Worm (Caenorhabditis elegans) whole organism, mixed stage, embryonic: ENCODE results near the gene F54F2.7.

Source experiments
- M03D4.4 ChIP-seq: sonication (generic microtip); optimal IDR thresholded peaks from 2 replicates; lab custom pipeline; 2017; ENCODE audit warnings: mild to moderate bottlenecking, missing genetic modification characterization, missing compliant biosample characterization
- bed-3 ChIP-seq: fragments of 200-800 bp; sonication (Bioruptor generic); optimal IDR thresholded peaks from 3 replicates; lab custom pipeline; 2018; ENCODE audit warnings: mild to moderate bottlenecking, missing genetic modification characterization, moderate library complexity, missing compliant biosample characterization
- blmp-1 ChIP-seq: fragments of 150-350 bp; optimal IDR thresholded peaks from 2 replicates; lab custom pipeline; 2014; ENCODE audit warnings: missing biosample characterization, missing genetic modification characterization
- ceh-39 ChIP-seq: fragments of 150-350 bp; optimal IDR thresholded peaks from 2 replicates; lab custom pipeline; 2014; ENCODE audit warnings: missing biosample characterization, missing genetic modification characterization
- ceh-43 ChIP-seq: fragments of 200-800 bp; sonication (Bioruptor generic); optimal IDR thresholded peaks from 2 replicates; lab custom pipeline; 2018; ENCODE audit warnings: mild to moderate bottlenecking, missing genetic modification characterization, moderate library complexity, missing compliant biosample characterization
- ceh-83 ChIP-seq: fragments of 200-800 bp; sonication (Bioruptor generic); optimal IDR thresholded peaks from 2 replicates; lab custom pipeline; 2018; ENCODE audit warnings: mild to moderate bottlenecking, missing genetic modification characterization, missing compliant biosample characterization
- ces-1 ChIP-seq: fragments of 150-350 bp; optimal IDR thresholded peaks from 2 replicates; lab custom pipeline; 2014; ENCODE audit warnings: missing biosample characterization, missing genetic modification reagents, missing genetic modification characterization
- cnd-1 ChIP-seq: fragments of 200-800 bp; sonication (Bioruptor generic); optimal IDR thresholded peaks from 2 replicates; lab custom pipeline; 2018; ENCODE audit warnings: mild to moderate bottlenecking, missing genetic modification characterization, missing compliant biosample characterization
- drap-1 ChIP-seq: fragments of 200-800 bp; sonication (Bioruptor generic); optimal IDR thresholded peaks from 3 replicates; lab custom pipeline; 2018; ENCODE audit warnings: mild to moderate bottlenecking, missing genetic modification characterization, missing compliant biosample characterization
- elt-1 ChIP-seq: sonication (generic microtip); optimal IDR thresholded peaks from 2 replicates; lab custom pipeline; 2017; ENCODE audit warnings: missing genetic modification characterization, mild to moderate bottlenecking, missing compliant biosample characterization, antibody characterized with exemption, moderate library complexity, borderline replicate concordance; ENCODE audit not compliant: insufficient read depth
- elt-3 ChIP-seq: fragments of 150-350 bp; optimal IDR thresholded peaks from 2 replicates; lab custom pipeline; 2014; ENCODE audit warnings: missing biosample characterization, missing genetic modification characterization
- flh-1 ChIP-seq: fragments of 200-800 bp; sonication (Bioruptor generic); optimal IDR thresholded peaks from 2 replicates; lab custom pipeline; 2018; ENCODE audit warnings: mild to moderate bottlenecking, missing genetic modification characterization, moderate library complexity, missing compliant biosample characterization
- ham-2 ChIP-seq: fragments of 200-800 bp; sonication (Bioruptor generic); optimal IDR thresholded peaks from 2 replicates; lab custom pipeline; 2018; ENCODE audit warnings: mild to moderate bottlenecking, missing genetic modification characterization, missing compliant biosample characterization
- hlh-1 ChIP-seq: fragments of 150-350 bp; optimal IDR thresholded peaks from 2 replicates; lab custom pipeline; 2014; ENCODE audit warnings: missing biosample characterization, missing genetic modification reagents, missing genetic modification characterization
- lin-13 ChIP-seq: fragments of 150-350 bp; optimal IDR thresholded peaks from 2 replicates; lab custom pipeline; 2014; ENCODE audit warnings: missing biosample characterization, missing genetic modification characterization
- lin-32 ChIP-seq: fragments of 200-800 bp; sonication (Bioruptor generic); optimal IDR thresholded peaks from 2 replicates; lab custom pipeline; 2018; ENCODE audit warnings: mild to moderate bottlenecking, missing genetic modification characterization, missing compliant biosample characterization
- lsy-2 ChIP-seq: fragments of 150-350 bp; optimal IDR thresholded peaks from 2 replicates; lab custom pipeline; 2014; ENCODE audit warnings: missing biosample characterization, missing genetic modification characterization
- mab-5 ChIP-seq: fragments of 150-350 bp; optimal IDR thresholded peaks from 2 replicates; lab custom pipeline; 2014; ENCODE audit warnings: missing biosample characterization, missing genetic modification characterization
- mep-1 ChIP-seq: fragments of 150-350 bp; optimal IDR thresholded peaks from 2 replicates; lab custom pipeline; 2017; ENCODE audit warnings: missing biosample characterization, missing genetic modification reagents, missing genetic modification characterization, inconsistent platforms
- mls-2 ChIP-seq: sonication (generic microtip); optimal IDR thresholded peaks from 2 replicates; lab custom pipeline; 2016; ENCODE audit warnings: mild to moderate bottlenecking, missing genetic modification characterization, moderate library complexity, missing compliant biosample characterization
- nhr-12 ChIP-seq: fragments of 150-350 bp; optimal IDR thresholded peaks from 2 replicates; lab custom pipeline; 2014; ENCODE audit warnings: missing biosample characterization, missing genetic modification characterization
- nhr-2 ChIP-seq: fragments of 150-350 bp; optimal IDR thresholded peaks from 2 replicates; lab custom pipeline; 2014; ENCODE audit warnings: missing biosample characterization, missing genetic modification characterization
- nhr-237 ChIP-seq: fragments of 150-350 bp; optimal IDR thresholded peaks from 2 replicates; lab custom pipeline; 2014; ENCODE audit warnings: missing biosample characterization, missing genetic modification characterization
- nhr-28 ChIP-seq: fragments of 150-350 bp; optimal IDR thresholded peaks from 2 replicates; lab custom pipeline; 2014; ENCODE audit warnings: missing biosample characterization, missing genetic modification characterization
- nhr-76 ChIP-seq: sonication (generic microtip); optimal IDR thresholded peaks from 2 replicates; lab custom pipeline; 2017; ENCODE audit warnings: missing biosample characterization, missing genetic modification characterization
- pha-4 ChIP-seq: fragments of 150-350 bp; optimal IDR thresholded peaks from 2 replicates; lab custom pipeline; 2018; ENCODE audit warnings: missing biosample characterization, missing genetic modification reagents, missing genetic modification characterization
- sem-2 ChIP-seq: fragments of 200-800 bp; sonication (Bioruptor generic); optimal IDR thresholded peaks from 2 replicates; lab custom pipeline; 2018; ENCODE audit warnings: mild to moderate bottlenecking, missing genetic modification characterization, missing compliant biosample characterization
- snpc-4 ChIP-seq: fragments of 150-350 bp; optimal IDR thresholded peaks from 2 replicates; lab custom pipeline; 2014; ENCODE audit warnings: missing biosample characterization, missing genetic modification characterization
- sptf-1 ChIP-seq: sonication (generic microtip); optimal IDR thresholded peaks from 2 replicates; lab custom pipeline; 2017; ENCODE audit warnings: mild to moderate bottlenecking, missing genetic modification characterization, moderate library complexity, missing compliant biosample characterization
- tbx-8 ChIP-seq: fragments of 200-800 bp; sonication (Bioruptor generic); optimal IDR thresholded peaks from 2 replicates; lab custom pipeline; 2018; ENCODE audit warnings: mild to moderate bottlenecking, missing genetic modification characterization, moderate library complexity, missing compliant biosample characterization
- unc-120 ChIP-seq: sonication (generic microtip); optimal IDR thresholded peaks from 2 replicates; lab custom pipeline; 2017; ENCODE audit warnings: missing genetic modification characterization, missing compliant biosample characterization; ENCODE audit not compliant: poor library complexity, severe bottlenecking
- unc-39 ChIP-seq: fragments of 150-350 bp; optimal IDR thresholded peaks from 2 replicates; lab custom pipeline; 2014; ENCODE audit warnings: missing biosample characterization, missing genetic modification characterization
- unc-62 ChIP-seq: fragments of 150-350 bp; optimal IDR thresholded peaks from 2 replicates; lab custom pipeline; 2014; ENCODE audit warnings: missing biosample characterization, missing genetic modification reagents, missing genetic modification characterization
- zip-8 ChIP-seq: fragments of 150-350 bp; optimal IDR thresholded peaks from 2 replicates; lab custom pipeline; 2014; ENCODE audit warnings: missing biosample characterization, missing genetic modification characterization
- ztf-11 ChIP-seq: fragments of 150-350 bp; optimal IDR thresholded peaks from 2 replicates; lab custom pipeline; 2014; ENCODE audit warnings: missing biosample characterization, missing genetic modification characterization

F54F2.7 gene

DNA sequence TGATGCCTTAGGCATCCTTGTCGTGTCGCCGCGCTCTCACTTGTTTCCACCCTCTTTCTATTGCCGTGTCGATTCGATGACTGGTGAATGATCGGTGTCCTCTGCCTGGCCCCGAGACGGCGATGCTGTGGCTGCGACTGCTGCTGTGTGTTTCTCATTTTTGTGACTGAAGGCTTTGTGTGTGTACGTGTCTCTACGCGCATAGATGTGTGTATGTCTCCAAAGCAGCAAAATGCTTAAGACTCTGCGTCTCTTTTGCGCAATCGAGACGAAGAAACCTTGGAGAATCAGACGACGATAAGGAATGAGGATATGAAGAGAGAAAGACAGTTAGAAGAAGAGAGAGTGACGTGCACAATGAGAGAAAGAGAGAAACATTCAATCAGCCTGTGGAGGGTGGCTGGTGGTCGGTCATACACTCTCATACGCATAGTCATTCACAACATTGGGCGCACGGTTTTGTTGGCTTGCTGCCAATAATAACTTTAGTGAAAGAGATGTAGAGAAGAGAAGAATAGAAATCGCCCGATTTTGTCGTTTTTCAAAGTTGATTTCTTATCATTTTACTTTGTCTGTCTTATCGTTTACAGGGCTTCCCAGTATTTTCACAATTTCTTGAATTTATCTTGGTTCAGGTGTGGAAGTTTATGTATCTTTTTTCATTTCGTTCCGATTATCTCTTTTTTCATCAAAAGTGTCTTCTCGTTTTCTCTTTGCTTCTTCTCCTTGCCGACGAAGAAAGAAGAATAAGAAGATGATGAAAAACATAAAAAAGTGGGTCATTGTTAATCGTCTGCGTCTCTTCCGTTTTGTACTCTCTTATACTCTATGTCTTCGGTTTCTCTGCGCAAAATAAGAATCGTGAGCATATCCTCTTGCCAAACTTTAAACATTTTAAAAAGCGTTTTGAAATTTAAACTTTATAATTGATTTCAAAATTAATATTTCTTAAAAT, 5.0 kb downstream of the F54F2.7 start (continued):
- TF ChIP-seq ceh-83 (GFP tag; lab: Kevin White, UChicago) (no peak), elt-3 (tag; lab: Kevin White, UChicago) (peak; percentile 93)

DNA sequence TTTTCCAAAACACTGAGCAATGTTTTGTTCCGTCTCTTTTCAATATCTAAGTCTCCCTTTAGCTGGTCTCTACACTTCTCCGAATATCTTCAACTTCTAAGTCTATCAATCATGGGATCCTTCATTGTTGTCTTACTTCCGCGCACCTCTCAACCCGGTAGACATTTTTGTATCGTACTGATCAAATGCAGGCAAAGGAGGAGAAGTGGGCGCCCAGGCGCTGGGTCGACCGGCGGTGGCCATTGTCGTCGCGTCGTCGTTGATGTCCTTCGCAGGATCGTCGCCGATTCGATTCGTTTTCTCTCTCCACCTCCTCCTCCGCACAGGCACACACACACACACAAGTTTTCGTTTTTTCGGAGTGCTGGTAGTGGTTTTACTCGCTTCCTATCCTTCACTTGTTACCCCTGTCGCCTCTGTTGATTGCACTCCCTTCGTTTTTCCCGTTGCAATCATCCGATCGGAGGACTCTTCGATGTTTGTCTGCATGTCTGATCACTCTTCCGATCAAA, 5.7 kb downstream of the F54F2.7 start:
- TF ChIP-seq nhr-28 (tag; lab: Kevin White, UChicago), result no peak
- TF ChIP-seq sptf-1, result no peak
- TF ChIP-seq blmp-1 (tag; lab: Kevin White, UChicago), result peak; percentile 31
- no peak for TF ChIP-seq M03D4.4 (tag; lab: Kevin White, UChicago)
- TF ChIP-seq ham-2 (GFP tag; lab: Kevin White, UChicago), result no peak
- TF ChIP-seq elt-1 (tag; lab: Kevin White, UChicago), result no peak

- TF ChIP-seq bed-3 (GFP tag; lab: Kevin White, UChicago) (no peak), lin-13 (tag; lab: Kevin White, UChicago) (no peak), elt-1 (tag; lab: Kevin White, UChicago) (no peak), nhr-2 (tag; lab: Kevin White, UChicago) (no peak), ztf-11 (tag; lab: Kevin White, UChicago) (no peak), blmp-1 (tag; lab: Kevin White, UChicago) (no peak), unc-120 (tag; lab: Kevin White, UChicago) (no peak), ceh-43 (no peak), mab-5 (tag; lab: Kevin White, UChicago) (no peak), lin-32 (GFP tag; lab: Kevin White, UChicago) (no peak), flh-1 (GFP tag; lab: Kevin White, UChicago) (no peak), ham-2 (GFP tag; lab: Kevin White, UChicago) (no peak), unc-62 (GFP tag; lab: Kevin White, UChicago) (no peak), tbx-8 (GFP tag; lab: Kevin White, UChicago) (no peak), M03D4.4 (tag; lab: Kevin White, UChicago) (no peak)
Observed at ce11 chrIII:8800796-8801083, 6.4 kb downstream of the F54F2.7 start.

ce11 chrIII:8799964-8800795, 7.0 kb downstream of the F54F2.7 start, which contains the start of gene F54F2.6:
Gene F54F2.6 (minus strand): TSS chrIII:8800701.
- TF ChIP-seq mep-1 (tag; lab: Kevin White, UChicago) (no peak), unc-39 (tag; lab: Kevin White, UChicago) (no peak), nhr-2 (tag; lab: Kevin White, UChicago) (peak; percentile 63), drap-1 (GFP tag; lab: Kevin White, UChicago) (peak; percentile 56), lsy-2 (tag; lab: Kevin White, UChicago) (peak; percentile 58), bed-3 (GFP tag; lab: Kevin White, UChicago) (no peak), ceh-39 (no peak), nhr-237 (tag; lab: Kevin White, UChicago) (peak; percentile 72), sptf-1 (peak; percentile 78), nhr-76 (tag; lab: Kevin White, UChicago) (no peak), nhr-12 (peak; percentile 33), ces-1 (GFP tag; lab: Kevin White, UChicago) (peak; percentile 87), lin-32 (GFP tag; lab: Kevin White, UChicago) (no peak), unc-62 (GFP tag; lab: Kevin White, UChicago) (peak; percentile 96), mls-2 (tag; lab: Kevin White, UChicago) (peak; percentile 92), hlh-1 (tag; lab: Kevin White, UChicago) (peak; percentile 83), zip-8 (tag; lab: Kevin White, UChicago) (peak; percentile 11), blmp-1 (tag; lab: Kevin White, UChicago) (no peak), unc-120 (tag; lab: Kevin White, UChicago) (peak; percentile 93), lin-13 (tag; lab: Kevin White, UChicago) (peak; percentile 53), ceh-43 (no peak), elt-1 (tag; lab: Kevin White, UChicago) (no peak), nhr-28 (tag; lab: Kevin White, UChicago) (no peak), sem-2 (GFP tag; lab: Kevin White, UChicago) (no peak), snpc-4 (tag; lab: Kevin White, UChicago) (no peak), flh-1 (GFP tag; lab: Kevin White, UChicago) (no peak), tbx-8 (GFP tag; lab: Kevin White, UChicago) (peak; percentile 14), M03D4.4 (tag; lab: Kevin White, UChicago) (peak; percentile 80), pha-4 (tag; lab: Kevin White, UChicago) (peak; percentile 78), ham-2 (GFP tag; lab: Kevin White, UChicago) (peak; percentile 65), ztf-11 (tag; lab: Kevin White, UChicago) (peak; percentile 66), ceh-83 (GFP tag; lab: Kevin White, UChicago) (no peak), cnd-1 (tag; lab: Kevin White, UChicago) (peak; percentile 60), elt-3 (tag; lab: Kevin White, UChicago) (peak; percentile 39), mab-5 (tag; lab: Kevin White, UChicago) (no peak)
